Fruit fly (Drosophila melanogaster): Measurements from ENCODE around the gene mid.

DNA sequence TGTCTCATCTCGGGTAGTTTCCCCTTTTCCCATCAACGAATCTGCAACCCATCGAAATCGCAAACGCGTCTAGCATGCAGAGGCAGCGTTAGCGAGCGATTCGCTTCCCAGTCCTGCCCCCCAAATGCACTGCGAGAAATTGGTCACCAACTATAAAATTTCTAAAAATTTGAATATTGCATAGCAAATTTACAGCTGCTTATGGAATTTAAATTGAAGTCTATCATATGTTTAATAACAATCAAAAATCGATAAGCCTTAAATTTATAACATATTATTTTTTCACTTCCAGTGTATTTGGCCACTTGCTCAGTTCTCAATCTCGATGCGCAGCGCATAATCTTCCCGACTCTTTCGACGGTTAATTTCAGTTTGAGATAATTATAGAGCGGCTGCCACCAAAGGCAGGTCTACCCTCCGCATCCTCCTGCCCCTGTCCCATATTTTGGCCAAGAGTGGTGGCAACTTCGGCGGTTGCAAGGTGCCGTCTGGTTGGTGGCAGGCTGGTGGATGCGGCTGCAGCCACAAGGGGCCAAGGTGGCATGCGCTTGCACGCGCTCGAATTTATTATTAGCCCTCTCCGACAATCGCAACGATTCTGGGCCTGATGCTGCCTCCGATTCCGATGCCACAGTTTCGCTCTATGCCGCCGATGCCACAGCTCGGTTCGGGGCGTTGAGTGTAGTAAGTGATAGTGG is 34.4 kb upstream of the mid start:
- TF ChIP-seq EcR (GFP tag; optimal IDR thresholded peaks at IDR 0.05) (no peak), CG8301 (tag; optimal IDR thresholded peaks at IDR 0.05) (peak; percentile 92), CG32121 (GFP tag; IDR thresholded peaks at IDR 0.05) (peak; percentile 81), CG13204 (GFP tag; optimal IDR thresholded peaks at IDR 0.05) (peak; percentile 54), CG17806 (tag; optimal IDR thresholded peaks at IDR 0.05) (peak; percentile 89), CG4496 (GFP tag; IDR thresholded peaks at IDR 0.05) (peak; percentile 90), CG8159 (tag; optimal IDR thresholded peaks at IDR 0.05) (peak; percentile 90), D1 (tag; optimal IDR thresholded peaks at IDR 0.05) (peak; percentile 56), gl (tag; optimal IDR thresholded peaks at IDR 0.05) (peak; percentile 82), CG9948 (tag; optimal IDR thresholded peaks at IDR 0.05) (peak; percentile 89), Pif1B (GFP tag; optimal IDR thresholded peaks at IDR 0.05) (peak; percentile 71), CG12605 (GFP tag; IDR thresholded peaks at IDR 0.05) (peak; percentile 83), CG15710 (tag; optimal IDR thresholded peaks at IDR 0.05) (peak; percentile 84)

Measured in whole organism, pupa.